Fruit fly (Drosophila melanogaster): ENCODE measurements around the gene Dop2R.
"Not testable (repeated sequence)": the region's sequence is repeated elsewhere in the genome, so short reads cannot be mapped to it uniquely, and the experiment has no call there.

dm6 chrX:20094098-20094497, 31.6 kb upstream of the Dop2R start, which contains the start of gene Or19b:
- not testable (repeated sequence) for TF ChIP-seq psq, insv, h, Sin3A, ttk (optimal IDR thresholded peaks at IDR 0.05)

All from Kc167 (cell line).